Fruit fly (Drosophila melanogaster): ENCODE data around the gene z.

DNA sequence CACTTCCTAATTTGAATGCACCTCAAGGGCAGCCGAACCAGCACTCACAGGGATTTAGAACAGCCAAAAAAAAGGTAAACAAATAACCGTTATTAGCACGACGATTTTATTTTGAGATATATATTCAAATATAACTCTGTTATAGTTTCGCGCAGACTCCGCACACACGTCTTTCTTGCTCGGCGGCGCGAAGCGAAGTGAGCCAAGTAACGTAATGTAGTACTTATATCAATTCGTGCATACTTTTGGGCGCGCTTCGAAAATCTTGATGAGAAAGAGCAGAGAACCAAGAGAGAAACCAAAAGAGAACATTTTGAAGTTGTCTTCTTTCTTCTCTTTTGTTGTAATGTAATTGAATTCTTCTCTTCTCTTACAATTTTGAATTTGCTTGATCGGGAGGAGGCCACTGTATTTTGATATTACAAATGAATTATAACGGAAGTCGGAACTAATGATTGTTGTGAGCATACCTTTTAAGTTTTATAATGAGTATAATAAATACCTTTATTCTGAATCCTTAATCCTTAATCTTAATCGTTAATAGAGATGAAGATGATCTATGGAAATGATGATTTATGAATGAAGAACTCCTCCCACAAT lies 22.4 kb downstream of the z start, which contains the start of gene boi:
- TF ChIP-seq CG8478 (optimal IDR thresholded peaks at IDR 0.05) (no peak), pan (optimal IDR thresholded peaks at IDR 0.05) (no peak), EcR (GFP tag; optimal IDR thresholded peaks at IDR 0.05) (no peak), usp (GFP tag; optimal IDR thresholded peaks at IDR 0.05) (no peak), psq (optimal IDR thresholded peaks at IDR 0.05) (no peak), Dll (optimal IDR thresholded peaks at IDR 0.05) (no peak)

Measured in whole organism.